Fruit fly (Drosophila melanogaster): ENCODE measurements around the gene sowah.

Gene sowah

DNA sequence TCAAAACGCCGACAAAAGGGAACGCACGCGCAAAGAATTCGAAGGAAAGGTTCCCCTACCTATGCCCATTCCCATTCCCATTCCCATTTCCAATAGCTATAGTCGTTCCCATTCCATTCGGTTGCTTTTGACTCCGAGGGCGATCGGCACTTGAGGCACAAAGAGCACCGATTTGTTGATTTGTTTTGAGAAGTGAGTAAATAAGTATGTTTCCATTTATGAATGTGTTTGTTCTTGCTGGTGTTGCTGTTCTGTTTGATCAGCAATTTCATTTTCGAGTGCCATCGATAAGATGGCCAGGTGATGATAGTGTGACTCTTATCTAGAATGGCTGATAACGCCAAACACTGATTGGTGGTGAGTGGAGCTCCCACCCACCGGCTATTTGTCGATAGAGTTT is 34.0 kb upstream of the sowah start:
- TF ChIP-seq psq (GFP tag; optimal IDR thresholded peaks at IDR 0.05): no peak
- TF ChIP-seq br (GFP tag; optimal IDR thresholded peaks at IDR 0.05): no peak
- no peak for TF ChIP-seq jim (GFP tag; optimal IDR thresholded peaks at IDR 0.05)
- no peak for TF ChIP-seq GATAd (GFP tag; optimal IDR thresholded peaks at IDR 0.05)
- TF ChIP-seq CrebA (GFP tag; optimal IDR thresholded peaks at IDR 0.05; ENCODE audit: borderline replicate concordance): no peak
- TF ChIP-seq dl (GFP tag; optimal IDR thresholded peaks at IDR 0.05; ENCODE audit: insufficient read depth in 1 of 2, partially characterized antibody in 2 of 2): no peak
- TF ChIP-seq sage (GFP tag; optimal IDR thresholded peaks at IDR 0.05): no peak
- no peak for TF ChIP-seq Rel (GFP tag; optimal IDR thresholded peaks at IDR 0.05)
- no peak for TF ChIP-seq Rel (tag; optimal IDR thresholded peaks at IDR 0.05)
- no peak for TF ChIP-seq dsf (GFP tag; optimal IDR thresholded peaks at IDR 0.05; ENCODE audit: borderline replicate concordance)
- no peak for TF ChIP-seq woc (GFP tag; optimal IDR thresholded peaks at IDR 0.05)
- TF ChIP-seq Hnf4 (GFP tag; optimal IDR thresholded peaks at IDR 0.05): no peak
- no peak for TF ChIP-seq Jra (GFP tag; optimal IDR thresholded peaks at IDR 0.05)
- TF ChIP-seq sv (GFP tag; optimal IDR thresholded peaks at IDR 0.05): no peak
- no peak for TF ChIP-seq OdsH (GFP tag; optimal IDR thresholded peaks at IDR 0.05)
- no peak for TF ChIP-seq CG9705 (GFP tag; optimal IDR thresholded peaks at IDR 0.05)
- TF ChIP-seq foxo (GFP tag; optimal IDR thresholded peaks at IDR 0.05): no peak

DNA sequence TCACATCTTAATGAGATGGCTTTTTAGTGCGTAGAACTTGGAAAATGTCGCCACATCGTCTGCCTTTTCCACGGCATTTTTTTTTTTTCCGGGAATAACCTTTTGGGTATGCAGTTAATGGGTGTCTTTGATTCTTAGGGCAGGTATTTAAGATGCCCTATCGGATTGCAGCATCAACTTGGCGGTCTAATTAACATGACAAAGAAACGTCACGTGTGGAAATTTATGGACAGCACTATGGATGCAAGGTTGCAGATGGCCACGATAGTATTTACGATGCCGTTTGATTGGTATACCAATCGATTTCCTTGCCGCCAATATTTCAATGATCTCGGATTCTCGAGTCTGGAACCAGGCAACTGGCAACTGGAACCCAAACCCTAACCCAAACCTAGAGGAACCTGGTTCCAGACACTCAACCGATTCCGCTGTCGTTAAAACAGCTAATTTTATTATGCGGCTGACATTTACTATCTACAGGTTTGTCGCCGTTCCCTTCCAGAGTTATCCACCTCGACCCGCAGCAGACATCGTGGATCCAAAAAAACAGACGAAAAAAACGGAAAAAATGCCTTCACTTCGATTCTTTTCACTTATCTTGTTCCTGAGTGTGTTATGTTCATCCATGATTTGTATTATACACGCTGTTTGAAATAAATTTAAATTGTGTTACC is 29.0 kb upstream of the sowah start:
- TF ChIP-seq dsf (GFP tag; optimal IDR thresholded peaks at IDR 0.05; ENCODE audit: borderline replicate concordance): no peak
- TF ChIP-seq usp (GFP tag; optimal IDR thresholded peaks at IDR 0.05): no peak
- TF ChIP-seq foxo (GFP tag; optimal IDR thresholded peaks at IDR 0.05): no peak
- no peak for TF ChIP-seq CrebA (GFP tag; optimal IDR thresholded peaks at IDR 0.05; ENCODE audit: borderline replicate concordance)
- TF ChIP-seq CG32264 (GFP tag; optimal IDR thresholded peaks at IDR 0.05): no peak
- no peak for TF ChIP-seq lola (GFP tag; optimal IDR thresholded peaks at IDR 0.05)
- no peak for TF ChIP-seq OdsH (GFP tag; optimal IDR thresholded peaks at IDR 0.05)
- no peak for TF ChIP-seq Hr78 (GFP tag; optimal IDR thresholded peaks at IDR 0.05)
- TF ChIP-seq pan (optimal IDR thresholded peaks at IDR 0.05): no peak
- TF ChIP-seq N (GFP tag; optimal IDR thresholded peaks at IDR 0.05): no peak
- no peak for TF ChIP-seq Jra (GFP tag; optimal IDR thresholded peaks at IDR 0.05)
- TF ChIP-seq ey (GFP tag; optimal IDR thresholded peaks at IDR 0.05): no peak
- no peak for TF ChIP-seq rgr (GFP tag; optimal IDR thresholded peaks at IDR 0.05)
- no peak for TF ChIP-seq Rel (GFP tag; optimal IDR thresholded peaks at IDR 0.05)
- no peak for TF ChIP-seq Rel (tag; optimal IDR thresholded peaks at IDR 0.05)
- TF ChIP-seq Mio (GFP tag; optimal IDR thresholded peaks at IDR 0.05): no peak
- no peak for TF ChIP-seq Dfd (GFP tag; optimal IDR thresholded peaks at IDR 0.05)

DNA sequence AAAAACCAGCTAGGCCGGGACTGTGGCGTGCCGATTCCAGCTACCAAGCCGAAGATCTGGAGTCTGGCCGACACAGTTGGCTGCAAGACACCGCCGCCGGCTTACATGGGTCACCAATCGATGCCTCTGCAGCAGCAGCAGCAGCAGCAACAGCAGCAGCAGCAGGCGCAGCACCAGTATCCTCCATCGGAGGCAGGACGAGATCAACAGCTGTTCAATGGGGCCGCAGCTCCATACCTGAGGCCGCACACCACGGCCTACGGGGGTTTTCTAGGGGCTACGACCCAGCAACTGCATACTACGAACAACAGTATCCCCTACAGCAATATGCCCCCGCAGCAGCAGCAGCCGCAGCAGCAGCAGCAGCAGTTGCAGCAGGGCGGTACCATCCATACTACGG is 22.5 kb upstream of the sowah start:
- no peak for TF ChIP-seq CrebA (GFP tag; optimal IDR thresholded peaks at IDR 0.05; ENCODE audit: borderline replicate concordance)
- no peak for TF ChIP-seq Mio (GFP tag; optimal IDR thresholded peaks at IDR 0.05)
- peak; percentile 84 for TF ChIP-seq Dfd (GFP tag; optimal IDR thresholded peaks at IDR 0.05)
- TF ChIP-seq Vsx2 (GFP tag; optimal IDR thresholded peaks at IDR 0.05; ENCODE audit: partially characterized antibody): no peak

DNA sequence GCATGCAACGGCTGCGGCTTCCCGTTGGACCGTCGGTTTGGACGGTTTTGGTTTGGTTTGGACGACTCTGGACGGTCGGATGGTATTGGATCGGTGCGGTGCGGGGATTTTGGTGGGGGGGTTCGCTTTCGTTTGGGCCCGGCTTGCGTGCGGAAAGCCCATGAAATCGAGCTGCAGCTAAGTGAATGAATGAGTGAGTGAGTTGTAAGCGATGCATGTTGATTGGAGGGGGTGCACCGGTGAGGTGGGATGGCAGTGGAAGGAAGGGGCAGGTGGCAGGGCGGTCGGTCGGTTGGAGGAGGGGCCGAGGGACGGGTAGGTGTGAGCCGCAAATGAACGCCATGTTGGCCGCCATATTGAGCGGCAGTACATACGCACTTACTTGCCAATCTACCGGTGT is 18.4 kb upstream of the sowah start:
- no peak for TF ChIP-seq lola (GFP tag; optimal IDR thresholded peaks at IDR 0.05)
- TF ChIP-seq Dfd (GFP tag; optimal IDR thresholded peaks at IDR 0.05): peak; percentile 48

DNA sequence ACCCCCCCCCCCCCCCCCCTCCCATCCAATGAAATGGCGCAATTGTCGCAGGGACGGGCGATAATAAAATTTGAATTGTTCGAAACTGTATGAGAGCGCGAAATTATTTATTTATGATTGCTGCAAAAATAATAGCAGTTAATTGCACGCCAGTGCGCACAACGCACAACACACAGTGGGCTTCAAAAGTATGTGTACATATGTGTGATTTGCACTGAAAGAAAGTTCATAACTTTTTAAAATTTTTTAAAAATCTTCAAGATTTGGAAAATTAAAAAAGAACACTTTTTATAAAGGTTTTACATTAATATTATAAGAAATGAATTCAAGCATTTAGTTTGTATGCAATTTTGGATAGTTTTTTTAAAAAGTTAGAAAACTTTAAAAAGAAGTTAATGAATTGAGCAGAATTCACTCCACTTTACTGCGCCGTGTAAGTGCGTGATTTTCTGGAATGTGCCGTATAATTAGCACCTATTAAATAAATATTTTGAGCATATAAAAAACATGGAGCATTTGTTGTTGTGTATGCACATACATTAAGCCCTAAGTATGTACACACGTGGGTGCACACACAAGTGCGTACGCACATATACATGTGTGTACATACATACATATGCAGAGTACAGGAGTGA is 17.7 kb upstream of the sowah start:
- peak; percentile 16 for TF ChIP-seq h (GFP tag; optimal IDR thresholded peaks at IDR 0.05)
- no peak for TF ChIP-seq dl (GFP tag; optimal IDR thresholded peaks at IDR 0.05; ENCODE audit: insufficient read depth in 1 of 2, partially characterized antibody in 2 of 2)
- TF ChIP-seq Dfd (GFP tag; optimal IDR thresholded peaks at IDR 0.05): no peak
- peak; percentile 1 for TF ChIP-seq ey (GFP tag; optimal IDR thresholded peaks at IDR 0.05)
- peak; percentile 3 for TF ChIP-seq rgr (GFP tag; optimal IDR thresholded peaks at IDR 0.05)
- TF ChIP-seq foxo (GFP tag; optimal IDR thresholded peaks at IDR 0.05): peak in 1 of 2 experiments; percentile 1
- TF ChIP-seq Vsx2 (GFP tag; optimal IDR thresholded peaks at IDR 0.05; ENCODE audit: partially characterized antibody): no peak
